Worm (Caenorhabditis elegans) whole organism, L4 larva: Measurements from ENCODE around the gene srw-33.
"Not testable (repeated sequence)": the region's sequence is repeated elsewhere in the genome, so short reads cannot be mapped to it uniquely, and the experiment has no call there.

Source experiments
- T20F7.1 ChIP-seq: fragments of 200-800 bp; sonication (Bioruptor generic); optimal IDR thresholded peaks from 2 replicates; lab custom pipeline; 2018; ENCODE audit warnings: mild to moderate bottlenecking, missing genetic modification characterization, missing compliant biosample characterization
- ama-1 ChIP-seq: fragments of 150-350 bp; optimal IDR thresholded peaks from 2 replicates; lab custom pipeline; 2014; ENCODE audit warnings: inconsistent platforms, mixed read lengths
- ceh-28 ChIP-seq: fragments of 150-350 bp; optimal IDR thresholded peaks from 2 replicates; lab custom pipeline; 2014; ENCODE audit warnings: missing biosample characterization, missing genetic modification reagents, missing genetic modification characterization
- daf-12 ChIP-seq: fragments of 150-350 bp; optimal IDR thresholded peaks from 2 replicates; lab custom pipeline; 2014; ENCODE audit warnings: missing biosample characterization, missing genetic modification reagents, missing genetic modification characterization
- fos-1 ChIP-seq: fragments of 150-350 bp; optimal IDR thresholded peaks from 2 replicates; lab custom pipeline; 2014; ENCODE audit warnings: missing biosample characterization, missing genetic modification characterization
- gei-8 ChIP-seq: fragments of 200-800 bp; sonication (Bioruptor generic); optimal IDR thresholded peaks from 2 replicates; lab custom pipeline; 2018; ENCODE audit warnings: mild to moderate bottlenecking, missing genetic modification characterization, missing compliant biosample characterization
- lin-13 ChIP-seq: fragments of 150-350 bp; optimal IDR thresholded peaks from 2 replicates; lab custom pipeline; 2014; ENCODE audit warnings: missing biosample characterization, missing genetic modification reagents, missing genetic modification characterization
- lsy-2 ChIP-seq, 2 experiments: fragments of 150-350 bp in 1 of 2; sonication (generic microtip) in 1 of 2; optimal IDR thresholded peaks; 2 replicates each; lab custom pipeline; 2014 to 2017; ENCODE audit warnings: missing biosample characterization in 2 of 2, missing genetic modification characterization in 2 of 2
- mxl-3 ChIP-seq: fragments of 200-800 bp; sonication (Bioruptor generic); optimal IDR thresholded peaks from 2 replicates; lab custom pipeline; 2018; ENCODE audit warnings: mild to moderate bottlenecking, missing genetic modification characterization, missing compliant biosample characterization
- pha-4 ChIP-seq, 2 experiments: fragments of 150-350 bp in 1 of 2; fragments of 200-800 bp in 1 of 2; sonication (Bioruptor generic) in 1 of 2; IDR thresholded peaks in 1 of 2; optimal IDR thresholded peaks in 1 of 2; 2 replicates each; pipeline versions ENCODE4 v1.3.6 to Lab custom; 2014 to 2022; ENCODE audit warnings: missing genetic modification characterization in 2 of 2, missing genetic modification reagents in 2 of 2, missing biosample characterization in 1 of 2, missing compliant biosample characterization in 1 of 2
- pqm-1 ChIP-seq: sonication (generic microtip); optimal IDR thresholded peaks from 2 replicates; lab custom pipeline; 2017; ENCODE audit warnings: missing biosample characterization, missing genetic modification characterization
- set-16 ChIP-seq: fragments of 200-800 bp; sonication (Bioruptor generic); IDR thresholded peaks from 2 replicates; pipeline ENCODE4 v1.3.6; 2022; ENCODE audit warnings: missing genetic modification reagents, missing genetic modification characterization, missing compliant biosample characterization
- unc-39 ChIP-seq: sonication (generic microtip); optimal IDR thresholded peaks from 2 replicates; lab custom pipeline; 2017; ENCODE audit warnings: missing biosample characterization, missing genetic modification characterization

DNA sequence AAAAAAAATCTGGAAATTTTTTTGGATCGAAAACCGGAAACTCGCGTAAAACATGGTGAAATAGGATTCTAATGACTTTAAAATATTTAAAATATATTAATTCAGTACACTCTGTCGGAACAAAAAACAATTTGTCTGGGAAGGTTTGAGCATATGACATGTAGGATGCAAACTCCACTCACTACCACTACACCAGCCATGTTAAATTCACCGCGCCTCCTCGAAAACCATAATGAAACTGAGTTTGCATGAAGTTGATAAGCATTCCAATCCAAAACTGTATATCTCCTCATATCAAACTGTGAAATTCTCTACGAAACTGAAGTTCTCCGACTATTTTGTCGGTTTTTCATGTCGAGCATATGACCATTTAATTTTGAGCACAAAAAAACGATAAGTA is 22.2 kb downstream of the srw-33 start:
- not testable (repeated sequence) for TF ChIP-seq ama-1; daf-12 (tag; lab: Kevin White, UChicago); set-16 (GFP tag; lab: Robert Waterston, UW); fos-1; lin-13 (GFP tag; lab: Kevin White, UChicago); unc-39 (tag; lab: Kevin White, UChicago); pha-4 (GFP tag; IDR thresholded peaks at IDR 0.05; lab: Robert Waterston, UW); pha-4 (tag; optimal IDR thresholded peaks at IDR 0.05; lab: Kevin White, UChicago); ceh-28; mxl-3 (GFP tag; lab: Kevin White, UChicago); T20F7.1 (GFP tag; lab: Kevin White, UChicago); gei-8 (GFP tag; lab: Kevin White, UChicago); lsy-2 (tag; optimal IDR thresholded peaks at IDR 0.05; lab: Kevin White, UChicago); pqm-1 (tag; lab: Kevin White, UChicago)
